Fruit fly (Drosophila melanogaster) whole organism, embryonic: ENCODE results near the gene CG4658.

Experiments used
- Atf6 ChIP-seq: fragments of 200-800 bp; sonication (Bioruptor generic); IDR thresholded peaks from 2 replicates; pipeline ENCODE4 v1.3.6; 2022; ENCODE audit warnings: missing biosample characterization, missing genetic modification characterization
- CG10274 ChIP-seq: fragments of 200-800 bp; sonication (Bioruptor generic); optimal IDR thresholded peaks from 3 replicates; lab custom pipeline; 2017; ENCODE audit warnings: missing biosample characterization, mild to moderate bottlenecking, missing genetic modification characterization
- CG10366 ChIP-seq: fragments of 200-800 bp; sonication (Bioruptor generic); IDR thresholded peaks from 2 replicates; pipeline ENCODE4 v1.3.6; 2022; ENCODE audit warnings: missing biosample characterization, missing genetic modification characterization
- CG11398 ChIP-seq: fragments of 200-800 bp; sonication (Bioruptor generic); optimal IDR thresholded peaks from 2 replicates; lab custom pipeline; 2016; ENCODE audit warnings: missing biosample characterization, missing genetic modification characterization
- CG12236 ChIP-seq: fragments of 200-800 bp; sonication (Bioruptor generic); optimal IDR thresholded peaks from 2 replicates; lab custom pipeline; 2016; ENCODE audit warnings: missing biosample characterization, missing genetic modification characterization
- CG12942 ChIP-seq: fragments of 200-800 bp; sonication (Bioruptor generic); optimal IDR thresholded peaks from 3 replicates; lab custom pipeline; 2016; ENCODE audit warnings: missing biosample characterization, missing genetic modification characterization
- CG13894 ChIP-seq: fragments of 200-800 bp; sonication (Bioruptor generic); optimal IDR thresholded peaks from 3 replicates; lab custom pipeline; 2018; ENCODE audit warnings: missing biosample characterization, mild to moderate bottlenecking, missing genetic modification characterization, moderate library complexity
- CG14050 ChIP-seq: fragments of 200-800 bp; sonication (Bioruptor generic); IDR thresholded peaks from 3 replicates; pipeline ENCODE4 v1.3.6; 2022; ENCODE audit warnings: missing biosample characterization, missing genetic modification characterization
- CG15696 ChIP-seq: fragments of 200-800 bp; sonication (Bioruptor generic); optimal IDR thresholded peaks from 2 replicates; lab custom pipeline; 2019; ENCODE audit warnings: missing biosample characterization, mild to moderate bottlenecking, missing genetic modification characterization, moderate library complexity
- CG18764 ChIP-seq: fragments of 200-800 bp; sonication (Bioruptor generic); optimal IDR thresholded peaks from 3 replicates; lab custom pipeline; 2016; ENCODE audit warnings: missing biosample characterization, missing genetic modification characterization
- CG30020 ChIP-seq: fragments of 200-800 bp; optimal IDR thresholded peaks from 2 replicates; lab custom pipeline; 2019; ENCODE audit warnings: missing biosample characterization, mild to moderate bottlenecking, missing genetic modification characterization, moderate library complexity
- CG33213 ChIP-seq: fragments of 200-800 bp; sonication (Bioruptor generic); optimal IDR thresholded peaks from 3 replicates; lab custom pipeline; 2016; ENCODE audit warnings: missing biosample characterization, missing genetic modification characterization
- CG3838 ChIP-seq: fragments of 200-800 bp; sonication (Bioruptor generic); optimal IDR thresholded peaks from 3 replicates; lab custom pipeline; 2016; ENCODE audit warnings: missing biosample characterization, missing genetic modification characterization
- CG6272 ChIP-seq: fragments of 200-800 bp; sonication (Bioruptor generic); IDR thresholded peaks from 2 replicates; pipeline ENCODE4 v1.3.6; 2022; ENCODE audit warnings: missing biosample characterization, missing genetic modification characterization
- CG7357 ChIP-seq: fragments of 200-800 bp; sonication (Bioruptor generic); IDR thresholded peaks from 3 replicates; pipeline ENCODE4 v1.3.6; 2022; ENCODE audit warnings: missing biosample characterization, missing genetic modification characterization
- CG7556 ChIP-seq: fragments of 200-800 bp; sonication (Bioruptor generic); optimal IDR thresholded peaks from 2 replicates; lab custom pipeline; 2017; ENCODE audit warnings: missing biosample characterization, mild to moderate bottlenecking, missing genetic modification characterization
- Camta ChIP-seq: fragments of 200-800 bp; sonication (Bioruptor generic); optimal IDR thresholded peaks from 2 replicates; lab custom pipeline; 2016; ENCODE audit warnings: missing biosample characterization, missing genetic modification characterization
- D19A ChIP-seq: fragments of 200-800 bp; optimal IDR thresholded peaks from 3 replicates; lab custom pipeline; 2019; ENCODE audit warnings: missing biosample characterization, mild to moderate bottlenecking, missing genetic modification characterization, moderate library complexity
- Dek ChIP-seq: fragments of 200-800 bp; sonication (Bioruptor generic); optimal IDR thresholded peaks from 3 replicates; lab custom pipeline; 2019; ENCODE audit warnings: missing biosample characterization, mild to moderate bottlenecking, missing genetic modification characterization, moderate library complexity
- Dfd ChIP-seq, 2 experiments: fragments of >200 bp; optimal IDR thresholded peaks; 2 replicates each; lab custom pipeline; 2017; ENCODE audit warnings: missing biosample characterization in 2 of 2, missing genetic modification characterization in 2 of 2
- Doc2 ChIP-seq: fragments of 200-800 bp; sonication (Bioruptor generic); IDR thresholded peaks from 2 replicates; pipeline ENCODE4 v1.3.6; 2022; ENCODE audit warnings: missing biosample characterization, missing genetic modification characterization
- Fer2 ChIP-seq: fragments of 200-800 bp; sonication (Bioruptor generic); optimal IDR thresholded peaks from 2 replicates; lab custom pipeline; 2018; ENCODE audit warnings: missing biosample characterization, mild to moderate bottlenecking, missing genetic modification characterization, moderate library complexity
- H15 ChIP-seq: fragments of 200-800 bp; sonication (Bioruptor generic); IDR thresholded peaks from 3 replicates; pipeline ENCODE4 v1.3.6; 2022; ENCODE audit warnings: missing biosample characterization, missing genetic modification characterization
- HLH4C ChIP-seq: fragments of 200-800 bp; sonication (Bioruptor generic); IDR thresholded peaks from 3 replicates; pipeline ENCODE4 v1.3.6; 2022; ENCODE audit warnings: missing biosample characterization, missing genetic modification characterization; ENCODE audit not compliant: partially characterized antibody
- Hand ChIP-seq: fragments of 200-800 bp; sonication (Bioruptor generic); optimal IDR thresholded peaks from 2 replicates; lab custom pipeline; 2017; ENCODE audit warnings: mild to moderate bottlenecking, missing biosample characterization, missing genetic modification reagents, missing genetic modification characterization
- MBD-R2 ChIP-seq: fragments of 200-800 bp; sonication (Bioruptor generic); IDR thresholded peaks from 2 replicates; pipeline ENCODE4 v1.3.6; 2022; ENCODE audit warnings: missing biosample characterization, missing genetic modification characterization
- Mad ChIP-seq: fragments of 200-800 bp; sonication (Bioruptor generic); optimal IDR thresholded peaks from 2 replicates; lab custom pipeline; 2016; ENCODE audit warnings: missing biosample characterization, missing genetic modification characterization
- Mrtf ChIP-seq: fragments of 200-800 bp; sonication (Bioruptor generic); IDR thresholded peaks from 3 replicates; pipeline ENCODE4 v1.3.6; 2022; ENCODE audit warnings: missing biosample characterization, missing genetic modification characterization
- Nf-YB ChIP-seq: fragments of 200-800 bp; sonication (Bioruptor generic); optimal IDR thresholded peaks from 3 replicates; lab custom pipeline; 2019; ENCODE audit warnings: missing biosample characterization, mild to moderate bottlenecking, missing genetic modification characterization, moderate library complexity
- Rx ChIP-seq: fragments of 200-800 bp; sonication (Bioruptor generic); IDR thresholded peaks from 2 replicates; pipeline ENCODE4 v1.3.6; 2022; ENCODE audit warnings: missing biosample characterization, missing genetic modification characterization
- al ChIP-seq: fragments of 200-800 bp; sonication (Bioruptor generic); IDR thresholded peaks from 2 replicates; pipeline ENCODE4 v1.3.6; 2022; ENCODE audit warnings: missing biosample characterization, missing genetic modification characterization
- aop ChIP-seq: fragments of 200-800 bp; sonication (Bioruptor generic); IDR thresholded peaks from 2 replicates; pipeline ENCODE4 v1.3.6; 2022; ENCODE audit warnings: missing biosample characterization, missing genetic modification characterization
- caup ChIP-seq: fragments of 200-800 bp; sonication (Bioruptor generic); optimal IDR thresholded peaks from 3 replicates; lab custom pipeline; 2017; ENCODE audit warnings: missing biosample characterization, mild to moderate bottlenecking, missing genetic modification characterization, moderate library complexity; ENCODE audit not compliant: severe bottlenecking
- ci ChIP-seq: fragments of 200-800 bp; sonication (Bioruptor generic); IDR thresholded peaks from 3 replicates; pipeline ENCODE4 v1.3.6; 2022; ENCODE audit warnings: missing biosample characterization, missing genetic modification characterization
- corto ChIP-seq: fragments of 200-800 bp; sonication (Bioruptor generic); optimal IDR thresholded peaks from 2 replicates; lab custom pipeline; 2016; ENCODE audit warnings: missing biosample characterization, mild to moderate bottlenecking, missing genetic modification characterization, moderate library complexity
- crc ChIP-seq: fragments of 200-800 bp; sonication (Bioruptor generic); optimal IDR thresholded peaks from 2 replicates; lab custom pipeline; 2016; ENCODE audit warnings: missing biosample characterization, missing genetic modification characterization
- disco-r ChIP-seq: fragments of 200-800 bp; sonication (Bioruptor generic); optimal IDR thresholded peaks from 2 replicates; lab custom pipeline; 2016; ENCODE audit warnings: missing biosample characterization, missing genetic modification characterization
- dysf ChIP-seq: fragments of 200-800 bp; sonication (Bioruptor generic); IDR thresholded peaks from 3 replicates; pipeline ENCODE4 v1.3.6; 2022; ENCODE audit warnings: missing biosample characterization, missing genetic modification characterization
- en ChIP-seq: fragments of 200-800 bp; sonication (Bioruptor generic); optimal IDR thresholded peaks from 2 replicates; lab custom pipeline; 2016; ENCODE audit warnings: missing biosample characterization, missing genetic modification characterization
- fd3F ChIP-seq: fragments of 200-800 bp; sonication (Bioruptor generic); optimal IDR thresholded peaks from 2 replicates; lab custom pipeline; 2018; ENCODE audit warnings: missing biosample characterization, mild to moderate bottlenecking, missing genetic modification characterization, moderate library complexity
- grn ChIP-seq: fragments of 200-800 bp; sonication (Bioruptor generic); optimal IDR thresholded peaks from 3 replicates; lab custom pipeline; 2017; ENCODE audit warnings: missing biosample characterization, missing genetic modification characterization
- her ChIP-seq: fragments of 200-800 bp; sonication (Bioruptor generic); optimal IDR thresholded peaks from 2 replicates; lab custom pipeline; 2016; ENCODE audit warnings: missing biosample characterization, missing genetic modification characterization
- nmo ChIP-seq: fragments of 200-800 bp; sonication (Bioruptor generic); optimal IDR thresholded peaks from 2 replicates; lab custom pipeline; 2018; ENCODE audit warnings: missing biosample characterization, mild to moderate bottlenecking, missing genetic modification characterization, moderate library complexity
- onecut ChIP-seq: fragments of 200-800 bp; sonication (Bioruptor generic); IDR thresholded peaks from 2 replicates; pipeline ENCODE4 v1.3.6; 2022; ENCODE audit warnings: missing biosample characterization, missing genetic modification characterization
- pho ChIP-seq: fragments of 200-800 bp; sonication (Bioruptor generic); optimal IDR thresholded peaks from 2 replicates; lab custom pipeline; 2016; ENCODE audit warnings: missing biosample characterization, missing genetic modification characterization
- pros ChIP-seq: fragments of 200-800 bp; sonication (Bioruptor generic); optimal IDR thresholded peaks from 3 replicates; lab custom pipeline; 2019; ENCODE audit warnings: missing biosample characterization, mild to moderate bottlenecking, missing genetic modification characterization, moderate library complexity
- repo ChIP-seq: fragments of 200-800 bp; sonication (Bioruptor generic); optimal IDR thresholded peaks from 2 replicates; lab custom pipeline; 2016; ENCODE audit warnings: missing biosample characterization, missing genetic modification characterization
- ttk ChIP-seq: fragments of 200-800 bp; sonication (Bioruptor generic); IDR thresholded peaks from 2 replicates; pipeline ENCODE4 v2.1.2; 2022; ENCODE audit warnings: missing biosample characterization, missing genetic modification characterization
- usp ChIP-seq: fragments of >200 bp; optimal IDR thresholded peaks from 2 replicates; lab custom pipeline; 2017; ENCODE audit warnings: missing biosample characterization, missing genetic modification characterization
- vnd ChIP-seq: fragments of 200-800 bp; sonication (Bioruptor generic); IDR thresholded peaks from 3 replicates; pipeline ENCODE4 v1.3.6; 2022; ENCODE audit warnings: missing biosample characterization, missing genetic modification characterization; ENCODE audit not compliant: partially characterized antibody
- wdn ChIP-seq: fragments of 200-800 bp; sonication (Bioruptor generic); IDR thresholded peaks from 2 replicates; pipeline ENCODE4 v1.3.6; 2022; ENCODE audit warnings: missing biosample characterization, missing genetic modification characterization
- yki ChIP-seq: fragments of >200 bp; optimal IDR thresholded peaks from 3 replicates; lab custom pipeline; 2018
- zen2 ChIP-seq: fragments of 200-800 bp; sonication (Bioruptor generic); IDR thresholded peaks from 3 replicates; pipeline ENCODE4 v1.3.6; 2022; ENCODE audit warnings: missing biosample characterization, missing genetic modification characterization; ENCODE audit not compliant: partially characterized antibody

The CG4658 gene

DNA sequence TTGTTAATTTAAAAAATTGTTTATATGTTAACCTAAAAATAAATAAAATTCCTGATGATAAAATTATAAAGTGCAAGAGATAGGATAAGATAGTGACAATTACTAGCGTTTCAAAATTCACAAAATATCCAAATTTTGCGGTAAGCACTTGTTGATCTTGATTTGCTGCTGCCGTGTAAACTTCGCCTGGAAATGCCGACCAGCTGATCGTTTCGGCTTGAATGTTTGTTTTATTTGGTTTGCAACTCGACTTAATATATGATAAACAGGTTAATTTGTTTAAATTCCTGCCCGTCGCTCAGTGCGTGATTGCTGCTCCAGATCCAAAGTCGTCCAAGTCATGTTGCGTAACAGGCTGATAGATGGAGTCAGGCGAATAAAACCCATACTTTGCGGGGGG is 35.5 kb upstream of the CG4658 start, which contains the start of gene CG4592 (continued):
- TF ChIP-seq Mrtf (GFP tag; lab: Robert Waterston, UW) (peak; percentile 31; the same call in 2 of the 3 replicates), ci (GFP tag; lab: Robert Waterston, UW) (peak; percentile 90), CG11398 (GFP tag; lab: Kevin White, UChicago) (no peak), pho (GFP tag; lab: Kevin White, UChicago) (no peak), corto (no peak), Dek (tag; lab: Kevin White, UChicago) (no peak), Fer2 (tag; lab: Kevin White, UChicago) (no peak), Dfd (GFP tag; optimal IDR thresholded peaks at IDR 0.05; lab: Kevin White, UChicago) (no peak), Nf-YB (GFP tag; lab: Kevin White, UChicago) (peak; percentile 23), D19A (tag; lab: Kevin White, UChicago) (no peak), CG12236 (GFP tag; lab: Kevin White, UChicago) (no peak), H15 (GFP tag; lab: Robert Waterston, UW) (no peak), ttk (GFP tag; lab: Robert Waterston, UW) (no peak), caup (peak; percentile 66), CG13894 (tag; lab: Kevin White, UChicago) (no peak), usp (GFP tag; lab: Kevin White, UChicago) (no peak), MBD-R2 (GFP tag; lab: Robert Waterston, UW) (peak; percentile 92), CG6272 (GFP tag; lab: Robert Waterston, UW) (no peak), onecut (GFP tag; lab: Robert Waterston, UW) (peak; percentile 63), crc (GFP tag; lab: Kevin White, UChicago) (no peak), CG33213 (GFP tag; lab: Kevin White, UChicago) (peak; percentile 12), en (GFP tag; lab: Kevin White, UChicago) (no peak), zen2 (GFP tag; lab: Robert Waterston, UW) (no peak), CG14050 (GFP tag; lab: Robert Waterston, UW) (0 out of 3 replicates have a peak, but pooled peaks have one; percentile 32), pros (GFP tag; lab: Kevin White, UChicago) (no peak), CG10366 (GFP tag; lab: Robert Waterston, UW) (peak; percentile 72), yki (lab: Kevin White, UChicago) (no peak), dysf (peak; percentile 74), grn (GFP tag; lab: Kevin White, UChicago) (no peak), Hand (peak; percentile 6), vnd (GFP tag; lab: Robert Waterston, UW) (no peak), repo (no peak), CG10274 (no peak), Rx (peak; percentile 44), wdn (GFP tag; lab: Robert Waterston, UW) (0 out of 2 replicates have a peak, but pooled peaks have one; percentile 22), al (GFP tag; lab: Robert Waterston, UW) (no peak), CG18764 (GFP tag; lab: Kevin White, UChicago) (no peak), aop (GFP tag; lab: Robert Waterston, UW) (no peak), CG30020 (peak; percentile 33), Atf6 (peak; percentile 72), her (peak; percentile 45), disco-r (GFP tag; lab: Kevin White, UChicago) (no peak), CG3838 (GFP tag; lab: Kevin White, UChicago) (peak; percentile 5), CG12942 (GFP tag; lab: Kevin White, UChicago) (peak; percentile 29), HLH4C (no peak), fd3F (peak; percentile 42), Camta (GFP tag; lab: Kevin White, UChicago) (peak; percentile 37), CG7556 (GFP tag; lab: Kevin White, UChicago) (no peak), nmo (GFP tag; lab: Kevin White, UChicago) (peak; percentile 56), Mad (GFP tag; lab: Kevin White, UChicago) (peak; percentile 55), CG15696 (peak; percentile 39), Doc2 (GFP tag; lab: Robert Waterston, UW) (no peak), CG7357 (GFP tag; lab: Robert Waterston, UW) (no peak)
